Worm (Caenorhabditis elegans) whole organism, L4/young adult: ENCODE measurements around the gene mdt-30.

Source experiments
- W03F9.2 ChIP-seq: fragments of 150-350 bp; optimal IDR thresholded peaks from 2 replicates; lab custom pipeline; 2014; ENCODE audit warnings: missing biosample characterization, missing genetic modification characterization
- dao-5 ChIP-seq: sonication (generic microtip); optimal IDR thresholded peaks from 2 replicates; lab custom pipeline; 2016; ENCODE audit warnings: missing genotype, missing genetic modification characterization, moderate library complexity, missing compliant biosample characterization
- him-1 ChIP-seq: sonication (generic microtip); optimal IDR thresholded peaks from 2 replicates; lab custom pipeline; 2016; ENCODE audit warnings: missing genotype, missing genetic modification reagents, missing genetic modification characterization, missing compliant biosample characterization

The mdt-30 gene

DNA sequence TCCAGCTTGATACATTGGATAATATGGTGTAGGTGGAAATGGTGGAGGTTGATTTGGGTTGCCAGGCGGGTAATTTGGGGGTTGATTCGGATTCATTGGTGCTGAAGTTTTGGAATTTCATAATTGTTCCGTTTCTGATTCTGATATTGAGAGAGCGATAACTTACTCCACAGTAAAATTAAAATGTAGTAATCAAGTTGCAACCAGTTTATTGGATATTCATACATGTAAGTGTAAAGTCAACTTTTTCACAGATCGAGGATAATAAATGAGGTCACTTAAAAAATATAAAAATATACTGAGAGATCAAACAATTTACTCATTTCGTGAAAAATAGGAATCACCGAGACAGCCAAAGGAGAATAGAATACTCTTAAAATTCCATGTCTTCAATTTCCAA, at the start of gene mdt-30:
Gene mdt-30 (minus strand): TSS at position 101 of the 400 bp plus-strand sequence.
- no peak for TF ChIP-seq W03F9.2
- TF ChIP-seq him-1 (tag; lab: Kevin White, UChicago), result no peak
- TF ChIP-seq dao-5 (tag; lab: Kevin White, UChicago), result no peak

DNA sequence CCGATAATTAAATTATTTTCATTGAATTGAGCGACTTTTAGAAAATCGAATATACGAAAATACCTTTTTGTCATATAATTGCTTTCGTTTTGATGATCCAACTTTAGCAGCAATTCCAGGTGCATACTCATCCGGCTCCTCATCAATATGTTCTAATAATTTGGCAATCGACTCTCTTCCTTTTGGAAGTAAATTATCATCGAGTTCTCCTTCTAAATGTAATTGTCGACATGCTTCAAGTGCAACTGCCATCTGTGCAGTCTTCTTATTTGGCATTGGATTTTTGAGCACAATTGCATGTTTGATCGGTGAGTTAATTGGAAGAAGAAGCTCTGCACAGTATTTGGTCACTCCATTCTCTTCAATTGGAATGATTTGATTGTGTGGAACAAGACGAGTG, 49.3 kb upstream of the mdt-30 start:
- TF ChIP-seq him-1 (tag; lab: Kevin White, UChicago) (no peak), dao-5 (tag; lab: Kevin White, UChicago) (no peak), W03F9.2 (no peak)

DNA sequence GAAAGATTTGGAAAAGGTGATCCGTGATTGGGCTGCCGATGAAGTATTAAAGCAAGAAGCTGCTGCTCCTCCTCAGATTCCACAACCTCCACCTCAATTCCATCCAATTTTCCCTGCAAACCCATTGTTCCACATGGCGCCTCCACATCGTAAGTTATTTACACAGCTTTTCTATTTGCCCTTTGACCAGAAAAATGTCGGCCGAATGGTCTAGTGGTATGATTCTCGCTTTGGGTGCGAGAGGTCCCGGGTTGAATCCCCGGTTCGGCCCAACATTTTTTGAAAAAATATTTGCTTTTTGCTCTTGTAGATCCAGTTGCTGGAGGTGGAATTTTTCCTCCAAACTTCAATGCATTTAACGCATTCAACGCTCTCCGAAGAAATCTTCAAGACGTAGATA, 41.4 kb upstream of the mdt-30 start:
- TF ChIP-seq W03F9.2 (no peak), him-1 (tag; lab: Kevin White, UChicago) (no peak), dao-5 (tag; lab: Kevin White, UChicago) (no peak)

DNA sequence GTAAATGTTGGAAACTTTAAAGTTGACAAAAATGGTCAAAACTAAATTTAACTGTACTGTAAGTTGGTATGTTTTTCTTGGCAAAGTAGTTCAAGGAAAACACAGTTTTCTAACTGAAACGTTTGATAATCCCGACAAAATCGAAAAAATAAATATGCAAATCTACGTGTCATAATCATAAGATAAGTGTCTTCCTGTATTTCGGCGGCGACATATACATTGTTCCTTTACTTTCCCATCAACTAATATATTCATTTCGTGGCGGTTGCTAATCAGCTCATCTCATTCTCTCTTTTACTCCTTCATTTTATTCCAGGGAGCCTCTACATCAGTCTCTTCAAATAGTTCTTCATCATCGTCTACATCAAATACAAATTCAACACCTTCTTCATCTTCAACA, 40.0 kb upstream of the mdt-30 start:
- TF ChIP-seq dao-5 (tag; lab: Kevin White, UChicago) (no peak), W03F9.2 (no peak), him-1 (tag; lab: Kevin White, UChicago) (no peak)

DNA sequence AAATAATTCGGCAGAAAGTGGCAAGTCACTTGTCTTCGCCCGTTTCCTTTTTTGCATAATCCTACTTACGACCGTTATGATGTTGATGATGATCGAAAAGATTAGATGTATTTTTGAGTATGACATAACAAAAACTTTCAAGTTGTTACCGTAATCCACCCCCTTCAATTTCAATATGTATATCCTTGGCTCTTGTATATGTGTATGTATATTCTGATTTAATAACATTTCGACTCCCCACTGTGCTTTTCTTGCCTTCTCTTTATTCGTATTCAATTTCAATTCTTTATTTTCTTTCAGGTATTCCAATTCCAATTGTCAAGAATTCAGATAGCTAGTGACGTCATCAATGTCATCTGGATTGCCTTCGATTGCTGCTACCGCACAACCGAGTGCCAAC, 39.1 kb upstream of the mdt-30 start, which contains the start of gene pros-1:
Gene pros-1 (plus strand): TSS at position 301 of the 400 bp plus-strand sequence.
- TF ChIP-seq him-1 (tag; lab: Kevin White, UChicago) (no peak), dao-5 (tag; lab: Kevin White, UChicago) (no peak), W03F9.2 (no peak)

DNA sequence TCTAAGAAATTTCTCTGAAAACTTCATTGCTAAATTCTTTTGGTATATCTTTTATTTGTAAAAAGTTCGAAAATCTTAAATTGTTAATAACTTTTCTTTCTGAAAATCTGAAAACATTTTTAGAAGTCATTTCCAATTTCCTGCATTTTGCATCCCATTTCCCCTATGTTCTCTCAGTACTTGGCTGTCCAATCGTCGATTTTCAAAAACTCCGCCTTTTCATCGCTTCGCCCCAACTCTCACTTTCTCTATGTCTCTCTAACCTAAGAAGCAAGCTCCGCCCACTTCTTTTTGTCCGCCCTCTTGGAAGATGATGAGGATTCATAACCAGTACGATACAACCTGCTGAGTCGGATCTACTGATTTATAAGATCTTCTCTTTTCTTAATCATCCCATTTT, 37.3 kb upstream of the mdt-30 start:
- TF ChIP-seq dao-5 (tag; lab: Kevin White, UChicago) (no peak), him-1 (tag; lab: Kevin White, UChicago) (no peak), W03F9.2 (no peak)

DNA sequence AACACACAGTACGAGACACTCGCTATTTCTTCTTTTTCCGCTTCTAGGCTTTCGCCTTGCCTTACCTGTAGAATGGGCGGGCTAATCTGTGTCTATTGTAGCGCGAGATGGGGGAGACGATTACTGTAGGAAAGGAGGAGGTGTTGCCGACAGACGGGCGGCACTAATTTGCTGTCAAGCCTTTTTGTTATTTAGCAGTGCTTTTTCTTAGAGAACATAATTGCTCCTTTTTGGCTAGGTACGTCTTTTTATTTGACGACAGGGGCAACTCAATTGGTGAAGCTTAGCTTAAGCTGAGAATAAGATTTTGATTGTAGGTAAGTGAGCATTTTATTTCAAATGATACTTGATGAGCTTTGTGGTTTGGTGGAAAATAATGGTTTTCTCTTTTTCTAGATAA, 35.8 kb upstream of the mdt-30 start:
- TF ChIP-seq him-1 (tag; lab: Kevin White, UChicago) (no peak), W03F9.2 (no peak), dao-5 (tag; lab: Kevin White, UChicago) (no peak)

DNA sequence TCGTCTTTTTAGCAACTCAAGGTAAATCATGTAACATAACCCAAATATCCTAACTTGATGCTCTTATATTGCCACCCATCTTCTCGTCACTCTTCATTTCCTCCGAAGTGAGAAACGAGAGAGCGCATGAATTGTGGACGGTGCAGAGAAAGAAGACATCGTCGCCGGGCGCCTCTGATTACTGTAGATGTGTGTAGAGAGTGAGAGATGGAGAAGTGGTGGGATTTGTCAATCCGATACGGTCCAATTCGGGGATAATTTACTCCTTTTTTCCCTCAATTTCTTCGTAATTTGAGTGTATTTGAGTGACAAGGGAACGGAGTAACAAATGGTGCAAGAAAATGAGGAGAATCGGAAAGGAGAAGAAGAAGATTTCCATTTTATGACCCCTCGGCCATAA, 33.3 kb upstream of the mdt-30 start:
- TF ChIP-seq dao-5 (tag; lab: Kevin White, UChicago), result no peak
- no peak for TF ChIP-seq W03F9.2
- no peak for TF ChIP-seq him-1 (tag; lab: Kevin White, UChicago)

DNA sequence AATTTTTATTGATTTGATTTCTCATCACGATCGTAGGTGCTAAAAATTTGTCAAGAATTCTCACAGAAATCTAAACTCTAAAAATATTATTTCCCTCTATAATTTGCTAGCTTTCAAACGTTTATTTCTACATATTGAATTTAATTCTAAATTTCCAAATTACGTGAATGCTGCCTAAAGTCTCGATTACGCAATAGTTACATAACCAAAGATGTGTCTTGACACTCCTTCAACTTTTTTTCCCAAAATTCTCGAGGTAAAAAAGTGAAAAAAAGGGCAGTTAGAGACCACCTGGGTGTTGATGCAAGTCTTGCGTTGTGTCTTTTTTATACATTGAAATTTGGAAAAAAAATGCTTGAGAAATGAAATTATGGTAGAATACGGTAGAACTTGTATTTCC, 24.0 kb upstream of the mdt-30 start:
- TF ChIP-seq him-1 (tag; lab: Kevin White, UChicago) (no peak), dao-5 (tag; lab: Kevin White, UChicago) (no peak), W03F9.2 (no peak)

DNA sequence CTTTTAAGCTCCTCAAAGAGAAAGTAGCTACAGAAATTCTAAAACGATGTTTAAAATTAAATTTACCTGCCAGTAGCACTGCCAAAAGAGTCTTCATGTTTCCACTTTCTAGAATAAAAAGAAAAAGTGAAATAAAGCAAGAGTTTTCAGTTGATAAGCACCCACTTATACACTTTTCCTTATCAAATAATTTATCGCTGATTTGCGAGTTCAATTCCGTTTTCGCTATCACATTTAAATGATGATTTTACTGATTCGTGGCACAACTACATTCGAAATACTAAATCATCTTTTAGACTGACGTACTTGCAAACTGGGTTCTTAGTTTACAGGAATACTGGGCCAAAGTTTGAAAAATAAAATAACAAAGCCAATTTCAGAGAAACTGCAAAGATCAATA, 23.1 kb upstream of the mdt-30 start, which contains the start of gene K12H4.7:
Gene K12H4.7 (minus strand): TSS at position 138 of the 400 bp plus-strand sequence.
- no peak for TF ChIP-seq W03F9.2
- no peak for TF ChIP-seq him-1 (tag; lab: Kevin White, UChicago)
- no peak for TF ChIP-seq dao-5 (tag; lab: Kevin White, UChicago)

DNA sequence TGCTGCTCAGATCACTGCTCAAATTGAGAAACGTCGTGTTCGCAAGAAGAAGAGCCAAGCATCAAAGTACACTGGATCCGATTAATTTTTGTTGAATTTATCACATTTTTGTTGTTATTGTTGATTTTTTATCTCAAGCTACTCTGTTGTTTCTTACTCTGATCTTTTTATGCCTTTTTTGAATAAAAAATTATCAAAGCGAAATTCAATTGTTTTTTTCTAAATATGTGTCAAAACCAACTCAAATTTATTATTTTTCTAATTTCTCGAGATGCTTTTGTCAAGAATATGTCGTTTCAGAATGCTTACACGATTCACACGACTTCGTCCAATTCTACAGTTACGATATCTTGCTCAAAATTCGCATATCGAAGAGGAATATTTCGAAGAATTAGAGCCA, 19.6 kb upstream of the mdt-30 start, which contains the start of gene K12H4.2:
Gene K12H4.2 (plus strand): TSS at position 301 of the 400 bp plus-strand sequence.
- no peak for TF ChIP-seq dao-5 (tag; lab: Kevin White, UChicago)
- no peak for TF ChIP-seq him-1 (tag; lab: Kevin White, UChicago)
- no peak for TF ChIP-seq W03F9.2

DNA sequence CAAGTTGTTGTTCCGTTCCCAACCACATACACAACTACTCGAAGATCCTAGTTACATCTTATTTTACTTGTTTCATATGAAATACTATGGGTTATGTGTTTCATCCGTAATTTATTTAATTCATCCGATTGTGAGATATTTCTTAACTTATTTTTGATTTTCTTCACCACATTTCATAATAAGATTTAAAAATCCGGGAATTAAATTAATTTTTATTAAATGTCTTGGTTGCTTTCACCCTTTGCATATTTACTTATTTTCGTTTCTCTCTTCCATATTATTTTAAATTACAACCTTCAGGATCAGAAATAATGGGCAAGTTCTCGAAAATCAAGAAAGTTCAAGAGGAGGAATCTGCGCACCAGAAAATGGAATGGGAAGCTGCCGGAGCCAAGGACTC, 17.9 kb upstream of the mdt-30 start, which contains the start of gene K12H4.3:
Gene K12H4.3 (plus strand): TSS at position 301 of the 400 bp plus-strand sequence.
- TF ChIP-seq dao-5 (tag; lab: Kevin White, UChicago) (no peak), him-1 (tag; lab: Kevin White, UChicago) (no peak), W03F9.2 (no peak)

DNA sequence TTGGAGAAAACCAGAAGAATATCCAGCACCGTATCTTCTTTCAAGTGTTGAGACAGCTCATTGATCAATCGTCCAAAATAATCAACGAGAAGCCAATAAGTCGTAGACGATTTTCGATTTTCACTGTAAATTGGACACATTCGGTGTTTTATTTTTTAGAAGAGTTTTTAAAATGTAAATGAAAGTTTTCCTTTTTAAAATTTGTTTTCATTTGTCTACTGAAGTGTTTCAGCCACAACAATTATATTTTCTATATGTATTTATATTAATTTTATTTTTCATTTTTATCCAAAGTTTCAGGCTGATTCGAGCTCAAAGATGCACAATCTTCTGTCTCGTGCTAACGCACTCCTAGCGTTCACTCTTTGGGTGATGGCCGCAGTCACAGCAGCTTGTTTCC, 16.9 kb upstream of the mdt-30 start, which contains the start of gene spcs-3:
Gene spcs-3 (plus strand): TSS at position 301 of the 400 bp plus-strand sequence.
- TF ChIP-seq him-1 (tag; lab: Kevin White, UChicago), result no peak
- no peak for TF ChIP-seq W03F9.2
- TF ChIP-seq dao-5 (tag; lab: Kevin White, UChicago), result no peak

DNA sequence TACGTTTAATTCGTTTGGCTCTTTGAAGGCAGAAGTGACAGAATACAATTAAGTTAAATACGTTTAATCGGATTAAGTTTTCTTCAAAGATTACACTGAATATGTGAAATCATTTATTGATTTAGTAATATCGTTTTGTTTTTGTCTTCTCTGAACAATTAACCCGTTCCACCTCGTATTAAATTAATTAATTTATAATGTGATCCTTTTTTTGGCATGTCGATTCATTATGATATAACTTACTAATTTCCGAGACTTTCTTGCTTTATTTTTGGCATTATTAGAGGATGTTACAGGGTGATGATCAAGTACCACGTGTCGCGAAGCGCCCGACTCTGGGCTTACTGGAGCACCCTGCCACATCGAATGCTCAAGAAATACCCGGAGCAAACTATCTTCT, 16.3 kb upstream of the mdt-30 start, which contains the start of gene K12H4.5:
Gene K12H4.5 (plus strand): TSS at position 301 of the 400 bp plus-strand sequence.
- TF ChIP-seq him-1 (tag; lab: Kevin White, UChicago) (no peak), W03F9.2 (no peak), dao-5 (tag; lab: Kevin White, UChicago) (no peak)

DNA sequence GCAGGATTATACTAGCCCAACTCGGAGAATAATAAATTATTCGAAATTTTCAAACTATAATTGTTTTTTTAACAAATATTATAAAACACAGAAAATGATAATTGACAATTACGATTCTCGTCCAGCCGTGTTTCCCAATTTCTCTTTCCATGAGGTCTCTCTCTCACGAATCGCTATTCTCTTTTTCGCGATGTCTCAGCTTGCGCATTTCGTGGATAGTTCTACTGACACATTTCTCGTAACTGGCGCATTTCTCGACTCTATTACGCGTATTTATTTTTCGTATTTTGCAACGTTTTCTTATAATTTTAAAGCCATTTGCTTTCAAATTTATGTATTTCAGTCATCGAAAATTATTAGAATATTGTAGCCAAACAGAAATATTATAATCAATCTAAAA, 15.9 kb upstream of the mdt-30 start:
- peak; percentile 98 for TF ChIP-seq W03F9.2
- peak; percentile 97 for TF ChIP-seq him-1 (tag; lab: Kevin White, UChicago)
- TF ChIP-seq dao-5 (tag; lab: Kevin White, UChicago), result peak; percentile 65
